Fruit fly (Drosophila melanogaster) whole organism, pupa: Measurements from ENCODE around the gene Pa1.

Experiments used
- CG10348 ChIP-seq: fragments of 200-800 bp; sonication (Bioruptor generic); IDR thresholded peaks from 2 replicates; pipeline ENCODE4 v1.3.6; 2022; ENCODE audit warnings: missing biosample characterization, missing genetic modification characterization
- CG12605 ChIP-seq: fragments of 200-800 bp; sonication (Bioruptor generic); IDR thresholded peaks from 2 replicates; pipeline ENCODE4 v1.3.6; 2022; ENCODE audit warnings: missing biosample characterization, missing genetic modification characterization
- CG13204 ChIP-seq: fragments of 200-800 bp; sonication (Bioruptor generic); optimal IDR thresholded peaks from 2 replicates; lab custom pipeline; 2018; ENCODE audit warnings: missing biosample characterization, mild to moderate bottlenecking, missing genetic modification characterization, moderate library complexity
- CG14655 ChIP-seq: fragments of 200-800 bp; sonication (Bioruptor generic); optimal IDR thresholded peaks from 3 replicates; lab custom pipeline; 2017; ENCODE audit warnings: mild to moderate bottlenecking, missing biosample characterization, missing genetic modification reagents, missing genetic modification characterization
- CG15710 ChIP-seq: fragments of 200-800 bp; sonication (Bioruptor generic); optimal IDR thresholded peaks from 2 replicates; lab custom pipeline; 2018; ENCODE audit warnings: missing biosample characterization, mild to moderate bottlenecking, missing genetic modification characterization, moderate library complexity
- CG17806 ChIP-seq: fragments of 200-800 bp; sonication (Bioruptor generic); optimal IDR thresholded peaks from 2 replicates; lab custom pipeline; 2018; ENCODE audit warnings: missing biosample characterization, mild to moderate bottlenecking, missing genetic modification characterization, moderate library complexity
- CG32121 ChIP-seq: fragments of 200-800 bp; sonication (Bioruptor generic); IDR thresholded peaks from 2 replicates; pipeline ENCODE4 v1.3.6; 2022; ENCODE audit warnings: missing biosample characterization, missing genetic modification characterization
- CG34367 ChIP-seq: fragments of 200-800 bp; sonication (Bioruptor generic); optimal IDR thresholded peaks from 2 replicates; lab custom pipeline; 2018; ENCODE audit warnings: missing biosample characterization, mild to moderate bottlenecking, missing genetic modification characterization
- CG4496 ChIP-seq: fragments of 200-800 bp; sonication (Bioruptor generic); IDR thresholded peaks from 3 replicates; pipeline ENCODE4 v1.3.6; 2022; ENCODE audit warnings: missing biosample characterization, missing genetic modification characterization
- CG8159 ChIP-seq: fragments of 200-800 bp; sonication (Bioruptor generic); optimal IDR thresholded peaks from 3 replicates; lab custom pipeline; 2018; ENCODE audit warnings: missing biosample characterization, mild to moderate bottlenecking, missing genetic modification characterization, moderate library complexity
- CG8301 ChIP-seq: fragments of 200-800 bp; sonication (Bioruptor generic); optimal IDR thresholded peaks from 2 replicates; lab custom pipeline; 2018; ENCODE audit warnings: missing biosample characterization, mild to moderate bottlenecking, missing genetic modification characterization
- CG9948 ChIP-seq: fragments of 200-800 bp; sonication (Bioruptor generic); optimal IDR thresholded peaks from 2 replicates; lab custom pipeline; 2018; ENCODE audit warnings: missing biosample characterization, mild to moderate bottlenecking, missing genetic modification characterization, moderate library complexity
- D1 ChIP-seq: fragments of 200-800 bp; sonication (Bioruptor generic); optimal IDR thresholded peaks from 2 replicates; lab custom pipeline; 2018; ENCODE audit warnings: missing biosample characterization, mild to moderate bottlenecking, missing genetic modification characterization, moderate library complexity
- EcR ChIP-seq: fragments of 200-800 bp; sonication (Bioruptor generic); optimal IDR thresholded peaks from 3 replicates; lab custom pipeline; 2019; ENCODE audit warnings: missing biosample characterization, missing genetic modification characterization, mild to moderate bottlenecking, moderate library complexity, missing genetic modification reagents
- Ets98B ChIP-seq: fragments of 200-800 bp; sonication (Bioruptor generic); IDR thresholded peaks from 2 replicates; pipeline ENCODE4 v1.3.6; 2022; ENCODE audit warnings: missing biosample characterization, missing genetic modification characterization
- Pif1A ChIP-seq: fragments of 200-800 bp; sonication (Bioruptor generic); optimal IDR thresholded peaks from 3 replicates; lab custom pipeline; 2016; ENCODE audit warnings: missing biosample characterization, missing genetic modification characterization
- Pif1B ChIP-seq: fragments of 200-800 bp; sonication (Bioruptor generic); optimal IDR thresholded peaks from 3 replicates; lab custom pipeline; 2016; ENCODE audit warnings: missing biosample characterization, missing genetic modification characterization
- Snoo ChIP-seq: fragments of 200-800 bp; sonication (Bioruptor generic); optimal IDR thresholded peaks from 3 replicates; lab custom pipeline; 2017; ENCODE audit warnings: missing biosample characterization, mild to moderate bottlenecking, missing genetic modification characterization, inconsistent platforms
- fd96Ca ChIP-seq: fragments of 200-800 bp; sonication (Bioruptor generic); IDR thresholded peaks from 3 replicates; pipeline ENCODE4 v1.3.6; 2022; ENCODE audit warnings: missing biosample characterization, missing genetic modification characterization
- gl ChIP-seq: fragments of 200-800 bp; sonication (Bioruptor generic); optimal IDR thresholded peaks from 2 replicates; lab custom pipeline; 2018; ENCODE audit warnings: missing biosample characterization, mild to moderate bottlenecking, missing genetic modification characterization
- rn ChIP-seq: fragments of 200-800 bp; sonication (Bioruptor generic); IDR thresholded peaks from 2 replicates; pipeline ENCODE4 v1.3.6; 2022; ENCODE audit warnings: missing biosample characterization, missing genetic modification characterization

The Pa1 gene

dm6 chrX:11379747-11380146, 20.7 kb downstream of the Pa1 start:
- TF ChIP-seq Pif1A (GFP tag; lab: Kevin White, UChicago): no peak
- TF ChIP-seq CG17806 (tag; lab: Kevin White, UChicago): no peak
- no peak for TF ChIP-seq CG10348 (GFP tag; lab: Robert Waterston, UW)
- TF ChIP-seq CG13204: no peak
- no peak for TF ChIP-seq Ets98B
- no peak for TF ChIP-seq CG34367 (tag; lab: Kevin White, UChicago)

dm6 chrX:11382588-11382987, 23.6 kb downstream of the Pa1 start:
- TF ChIP-seq CG10348 (GFP tag; lab: Robert Waterston, UW) (no peak), fd96Ca (no peak), CG8301 (tag; lab: Kevin White, UChicago) (no peak)

dm6 chrX:11383530-11383929, 24.5 kb downstream of the Pa1 start:
- TF ChIP-seq CG13204: no peak
- TF ChIP-seq CG8159 (tag; lab: Kevin White, UChicago): peak; percentile 33

- TF ChIP-seq CG17806 (tag; lab: Kevin White, UChicago): peak; percentile 38
- peak; percentile 45 for TF ChIP-seq CG8159 (tag; lab: Kevin White, UChicago)
- no peak for TF ChIP-seq Snoo
- peak; percentile 28 for TF ChIP-seq CG9948
- TF ChIP-seq Pif1A (GFP tag; lab: Kevin White, UChicago): peak; percentile 19
- TF ChIP-seq Pif1B (GFP tag; lab: Kevin White, UChicago): no peak
- peak; percentile 69; the same call in 1 of the 3 replicates for TF ChIP-seq CG4496 (GFP tag; lab: Robert Waterston, UW)
- TF ChIP-seq CG14655: peak; percentile 23
- no peak for TF ChIP-seq CG13204
- peak; percentile 68; the same call in 2 of the 3 replicates for TF ChIP-seq fd96Ca
- no peak for TF ChIP-seq EcR (GFP tag; lab: Kevin White, UChicago)
- no peak for TF ChIP-seq D1
- TF ChIP-seq CG15710 (tag; lab: Kevin White, UChicago): peak; percentile 47
- no peak for TF ChIP-seq CG10348 (GFP tag; lab: Robert Waterston, UW)
- no peak for TF ChIP-seq CG8301 (tag; lab: Kevin White, UChicago)
- peak; percentile 58; the same call in 1 of the 2 replicates for TF ChIP-seq CG32121
- TF ChIP-seq rn: no peak
- no peak for TF ChIP-seq CG12605 (GFP tag; lab: Robert Waterston, UW)
- peak; percentile 11 for TF ChIP-seq CG34367 (tag; lab: Kevin White, UChicago)
- TF ChIP-seq Ets98B: peak; percentile 40
- TF ChIP-seq gl (tag; lab: Kevin White, UChicago): no peak
These were observed 25.0 kb downstream of the Pa1 start for dm6 chrX:11384023-11384444.

dm6 chrX:11385498-11385897, 26.5 kb downstream of the Pa1 start:
- TF ChIP-seq CG13204: no peak
- no peak for TF ChIP-seq CG14655
- TF ChIP-seq CG8301 (tag; lab: Kevin White, UChicago): no peak

- TF ChIP-seq CG10348 (GFP tag; lab: Robert Waterston, UW): no peak
- no peak for TF ChIP-seq CG15710 (tag; lab: Kevin White, UChicago)
- no peak for TF ChIP-seq gl (tag; lab: Kevin White, UChicago)
- TF ChIP-seq CG12605 (GFP tag; lab: Robert Waterston, UW): peak; percentile 68
- TF ChIP-seq CG4496 (GFP tag; lab: Robert Waterston, UW): peak; percentile 57; the same call in 2 of the 3 replicates
- peak; percentile 1 for TF ChIP-seq CG34367 (tag; lab: Kevin White, UChicago)
- TF ChIP-seq D1: peak; percentile 11
- TF ChIP-seq CG13204: peak; percentile 71
- TF ChIP-seq CG17806 (tag; lab: Kevin White, UChicago): no peak
- peak; percentile 34 for TF ChIP-seq EcR (GFP tag; lab: Kevin White, UChicago)
- TF ChIP-seq Ets98B: no peak; the same call in 1 of the 2 replicates
- TF ChIP-seq rn: no peak
- TF ChIP-seq Pif1B (GFP tag; lab: Kevin White, UChicago): peak; percentile 3
These were observed 30.7 kb downstream of the Pa1 start for dm6 chrX:11389494-11390447.

- TF ChIP-seq CG9948: peak; percentile 60
- peak; percentile 81 for TF ChIP-seq CG8301 (tag; lab: Kevin White, UChicago)
- TF ChIP-seq CG4496 (GFP tag; lab: Robert Waterston, UW): peak; percentile 94
- peak; percentile 88 for TF ChIP-seq CG32121
- peak; percentile 43 for TF ChIP-seq CG15710 (tag; lab: Kevin White, UChicago)
- peak; percentile 93 for TF ChIP-seq Ets98B
- TF ChIP-seq EcR (GFP tag; lab: Kevin White, UChicago): no peak
- TF ChIP-seq CG17806 (tag; lab: Kevin White, UChicago): peak; percentile 46
- peak; percentile 74 for TF ChIP-seq CG10348 (GFP tag; lab: Robert Waterston, UW)
- TF ChIP-seq CG14655: peak; percentile 89
- peak; percentile 77 for TF ChIP-seq CG12605 (GFP tag; lab: Robert Waterston, UW)
- peak; percentile 19 for TF ChIP-seq Snoo
- TF ChIP-seq rn: peak; percentile 78
- TF ChIP-seq gl (tag; lab: Kevin White, UChicago): no peak
- no peak for TF ChIP-seq CG13204
- peak; percentile 69 for TF ChIP-seq Pif1B (GFP tag; lab: Kevin White, UChicago)
- peak; percentile 95 for TF ChIP-seq fd96Ca
- TF ChIP-seq CG34367 (tag; lab: Kevin White, UChicago): peak; percentile 38
- TF ChIP-seq Pif1A (GFP tag; lab: Kevin White, UChicago): peak; percentile 58
- TF ChIP-seq CG8159 (tag; lab: Kevin White, UChicago): peak; percentile 50
- TF ChIP-seq D1: no peak
- TF ChIP-seq, all 21 proteins: peak for 17
These were observed 31.8 kb downstream of the Pa1 start for dm6 chrX:11390625-11391363.
